Fruit fly (Drosophila melanogaster): ENCODE data around the gene CG3588.

Gene CG3588

DNA sequence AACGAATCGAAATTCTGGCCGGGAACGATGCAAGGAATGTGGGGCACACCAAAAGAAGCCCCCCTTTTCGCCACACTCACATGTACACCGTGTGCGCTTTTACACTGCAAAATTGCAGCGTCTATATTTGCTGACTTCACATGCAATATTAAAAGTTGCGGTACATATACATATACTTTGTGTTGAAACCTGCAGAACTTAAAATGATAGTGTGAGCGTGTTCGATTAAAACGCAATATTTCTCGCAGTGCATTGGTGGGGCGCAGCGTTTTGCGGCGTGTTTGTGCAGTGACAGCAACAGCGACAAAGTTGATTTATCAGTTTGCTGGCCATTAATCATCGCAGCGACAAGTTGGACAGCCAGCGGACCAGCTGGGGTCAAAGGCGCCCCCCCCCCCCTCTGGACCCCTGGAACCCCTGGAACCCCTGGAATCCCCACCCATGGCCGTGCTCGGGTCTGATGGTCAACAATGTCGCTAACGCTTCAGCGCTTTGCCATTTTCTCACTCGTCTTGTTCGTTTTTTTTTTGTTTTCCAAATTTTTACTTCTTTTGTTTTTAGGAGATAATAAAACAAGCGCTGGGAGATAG is 12.4 kb upstream of the CG3588 start (continued):
- no peak for TF ChIP-seq CG6683 (GFP tag; optimal IDR thresholded peaks at IDR 0.05)
- peak; percentile 3 for TF ChIP-seq tin (GFP tag; optimal IDR thresholded peaks at IDR 0.05)
- TF ChIP-seq Ets65A (GFP tag), result peak; percentile 81
- peak; percentile 5 for TF ChIP-seq phol (tag; optimal IDR thresholded peaks at IDR 0.05)
- TF ChIP-seq unpg (GFP tag; optimal IDR thresholded peaks at IDR 0.05), result peak; percentile 20
- TF ChIP-seq lab (GFP tag; optimal IDR thresholded peaks at IDR 0.05), result peak; percentile 11
- no peak for TF ChIP-seq CG1602 (GFP tag; optimal IDR thresholded peaks at IDR 0.05)
- no peak for TF ChIP-seq CG3995 (GFP tag; optimal IDR thresholded peaks at IDR 0.05)
- TF ChIP-seq H2.0 (GFP tag; IDR thresholded peaks at IDR 0.05), result 0 out of 2 replicates have a peak, but pooled peaks have one; percentile 9
- TF ChIP-seq ato (GFP tag; IDR thresholded peaks at IDR 0.05; ENCODE audit: partially characterized antibody), result no peak
- peak; percentile 42; the same call in 1 of the 2 replicates for TF ChIP-seq ranshi (GFP tag; IDR thresholded peaks at IDR 0.05)
- peak; percentile 41; the same call in 1 of the 2 replicates for TF ChIP-seq Drgx (GFP tag; IDR thresholded peaks at IDR 0.05)
- TF ChIP-seq bigmax (GFP tag; optimal IDR thresholded peaks at IDR 0.05), result no peak
- TF ChIP-seq CG8089 (GFP tag; optimal IDR thresholded peaks at IDR 0.05), result no peak
- no peak for TF ChIP-seq her (GFP tag; optimal IDR thresholded peaks at IDR 0.05)
- no peak for TF ChIP-seq CG8290 (GFP tag; optimal IDR thresholded peaks at IDR 0.05)
- peak in 1 of 2 experiments; percentile 47 for TF ChIP-seq CG8290 (tag; optimal IDR thresholded peaks at IDR 0.05)
- TF ChIP-seq wek (GFP tag; optimal IDR thresholded peaks at IDR 0.05), result no peak
- TF ChIP-seq run (tag; optimal IDR thresholded peaks at IDR 0.05), result no peak
- TF ChIP-seq ATbp (GFP tag; optimal IDR thresholded peaks at IDR 0.05), result peak; percentile 12
- no peak for TF ChIP-seq CG1529 (GFP tag; optimal IDR thresholded peaks at IDR 0.05)
- peak; percentile 49 for TF ChIP-seq CG1603 (tag; optimal IDR thresholded peaks at IDR 0.05)
- TF ChIP-seq CG2889 (GFP tag; IDR thresholded peaks at IDR 0.05), result no peak
- TF ChIP-seq HLH3B (GFP tag; IDR thresholded peaks at IDR 0.05), result 0 out of 2 replicates have a peak, but pooled peaks have one; percentile 21
- 0 out of 2 replicates have a peak, but pooled peaks have one; percentile 15 for TF ChIP-seq Rfx (GFP tag; IDR thresholded peaks at IDR 0.05)
- TF ChIP-seq amos (GFP tag; IDR thresholded peaks at IDR 0.05; ENCODE audit: partially characterized antibody), result no peak
- peak; percentile 7 for TF ChIP-seq fd96Cb (tag; optimal IDR thresholded peaks at IDR 0.05)
- no peak for TF ChIP-seq Side (GFP tag; optimal IDR thresholded peaks at IDR 0.05)
- 0 out of 3 replicates have a peak, but pooled peaks have one; percentile 29 for TF ChIP-seq H15 (GFP tag; IDR thresholded peaks at IDR 0.05)
- TF ChIP-seq crol (GFP tag; IDR thresholded peaks at IDR 0.05), result peak; percentile 28; the same call in 1 of the 2 replicates
- TF ChIP-seq grau (tag; optimal IDR thresholded peaks at IDR 0.05), result no peak
- TF ChIP-seq CG3726 (GFP tag; IDR thresholded peaks at IDR 0.05), result no peak
- TF ChIP-seq CG13287 (GFP tag; IDR thresholded peaks at IDR 0.05; ENCODE audit: partially characterized antibody), result no peak
- TF ChIP-seq Hsf (GFP tag; optimal IDR thresholded peaks at IDR 0.05), result peak; percentile 1
- 0 out of 2 replicates have a peak, but pooled peaks have one; percentile 23 for TF ChIP-seq esg (GFP tag; conservative IDR thresholded peaks at IDR 0.05)
- no peak for TF ChIP-seq Hr39 (optimal IDR thresholded peaks at IDR 0.05)
- 0 out of 2 replicates have a peak, but pooled peaks have one; percentile 21 for TF ChIP-seq CG32772 (GFP tag; IDR thresholded peaks at IDR 0.05)
- no peak for TF ChIP-seq Fer3 (tag; optimal IDR thresholded peaks at IDR 0.05)

DNA sequence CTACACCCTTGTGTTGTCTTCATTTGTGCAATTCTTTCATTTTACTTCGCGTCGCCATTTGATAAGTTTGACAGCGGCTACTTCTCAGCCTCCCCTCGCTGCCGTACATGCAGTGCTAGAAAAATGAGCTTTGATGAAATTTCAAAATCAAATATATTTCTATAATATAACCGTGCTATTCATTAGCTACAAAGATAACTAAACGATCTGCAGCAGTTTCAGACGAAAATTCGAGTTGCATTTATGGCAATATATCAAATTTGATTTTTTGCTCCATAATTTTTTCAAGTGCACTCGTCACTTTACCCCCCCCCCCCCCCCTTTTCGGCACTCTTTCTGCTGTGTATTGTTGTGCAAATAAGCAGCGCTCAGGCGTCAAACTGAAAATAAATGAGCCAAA is 7.0 kb upstream of the CG3588 start:
- 0 out of 2 replicates have a peak, but pooled peaks have one; percentile 10 for TF ChIP-seq Rfx (GFP tag; IDR thresholded peaks at IDR 0.05)
- TF ChIP-seq Sox102F (GFP tag; optimal IDR thresholded peaks at IDR 0.05), result peak; percentile 29
- TF ChIP-seq ro (GFP tag; IDR thresholded peaks at IDR 0.05), result no peak
- peak; percentile 21 for TF ChIP-seq grau (tag; optimal IDR thresholded peaks at IDR 0.05)
- TF ChIP-seq CG2712 (tag; optimal IDR thresholded peaks at IDR 0.05), result peak; percentile 13
- TF ChIP-seq CG13287 (GFP tag; IDR thresholded peaks at IDR 0.05; ENCODE audit: partially characterized antibody), result no peak
- TF ChIP-seq CG17802 (tag; optimal IDR thresholded peaks at IDR 0.05), result no peak
- TF ChIP-seq CG15269 (tag; optimal IDR thresholded peaks at IDR 0.05), result peak; percentile 15
- TF ChIP-seq HLH54F (GFP tag; optimal IDR thresholded peaks at IDR 0.05), result no peak
- TF ChIP-seq abd-A (tag; optimal IDR thresholded peaks at IDR 0.05), result no peak
- TF ChIP-seq CG6791 (GFP tag; IDR thresholded peaks at IDR 0.05; ENCODE audit: partially characterized antibody), result no peak
- peak in 1 of 2 experiments; percentile 17 for TF ChIP-seq Hr51 (GFP tag; optimal IDR thresholded peaks at IDR 0.05)
- TF ChIP-seq hbn (GFP tag; IDR thresholded peaks at IDR 0.05; ENCODE audit: partially characterized antibody), result no peak
- no peak for TF ChIP-seq Stat92E (GFP tag; optimal IDR thresholded peaks at IDR 0.05)
- no peak for TF ChIP-seq fd102C (GFP tag; optimal IDR thresholded peaks at IDR 0.05)
